Fruit fly (Drosophila melanogaster) whole organism, embryonic: Measurements from ENCODE around the gene Fbw5.

Experiments used
- ATbp ChIP-seq: fragments of 200-800 bp; sonication (Bioruptor generic); optimal IDR thresholded peaks from 2 replicates; lab custom pipeline; 2017; ENCODE audit warnings: missing biosample characterization, mild to moderate bottlenecking, missing genetic modification characterization, missing genetic modification reagents
- Adf1 ChIP-seq: fragments of 200-800 bp; sonication (Bioruptor generic); IDR thresholded peaks from 2 replicates; pipeline ENCODE4 v1.3.6; 2022; ENCODE audit warnings: missing biosample characterization, missing genetic modification characterization
- Atf6 ChIP-seq: fragments of 200-800 bp; sonication (Bioruptor generic); IDR thresholded peaks from 2 replicates; pipeline ENCODE4 v1.3.6; 2022; ENCODE audit warnings: missing biosample characterization, missing genetic modification characterization
- CG10267 ChIP-seq: fragments of 200-800 bp; sonication (Bioruptor generic); optimal IDR thresholded peaks from 2 replicates; lab custom pipeline; 2018; ENCODE audit warnings: missing biosample characterization, mild to moderate bottlenecking, missing genetic modification characterization, moderate library complexity
- CG10431 ChIP-seq: fragments of 200-800 bp; sonication (Bioruptor generic); optimal IDR thresholded peaks from 3 replicates; lab custom pipeline; 2018; ENCODE audit warnings: missing biosample characterization, mild to moderate bottlenecking, missing genetic modification characterization
- CG13894 ChIP-seq: fragments of 200-800 bp; sonication (Bioruptor generic); optimal IDR thresholded peaks from 3 replicates; lab custom pipeline; 2018; ENCODE audit warnings: missing biosample characterization, mild to moderate bottlenecking, missing genetic modification characterization, moderate library complexity
- CG18476 ChIP-seq: fragments of 200-800 bp; sonication (Bioruptor generic); optimal IDR thresholded peaks from 2 replicates; lab custom pipeline; 2016; ENCODE audit warnings: missing biosample characterization, mild to moderate bottlenecking, missing genetic modification characterization
- CG18599 ChIP-seq: fragments of 200-800 bp; sonication (Bioruptor generic); optimal IDR thresholded peaks from 3 replicates; lab custom pipeline; 2017; ENCODE audit warnings: missing biosample characterization, missing genetic modification characterization, mild to moderate bottlenecking, moderate library complexity, missing genetic modification reagents
- CG18764 ChIP-seq: fragments of 200-800 bp; sonication (Bioruptor generic); optimal IDR thresholded peaks from 3 replicates; lab custom pipeline; 2016; ENCODE audit warnings: missing biosample characterization, missing genetic modification characterization
- CG32767 ChIP-seq: fragments of 200-800 bp; sonication (Bioruptor generic); IDR thresholded peaks from 2 replicates; pipeline ENCODE4 v1.3.6; 2022; ENCODE audit warnings: missing biosample characterization, missing genetic modification characterization
- CG32772 ChIP-seq: fragments of 200-800 bp; sonication (Bioruptor generic); IDR thresholded peaks from 2 replicates; pipeline ENCODE4 v1.3.6; 2022; ENCODE audit warnings: missing biosample characterization, missing genetic modification characterization
- CG3281 ChIP-seq: fragments of 200-800 bp; sonication (Bioruptor generic); optimal IDR thresholded peaks from 3 replicates; lab custom pipeline; 2017; ENCODE audit warnings: missing biosample characterization, mild to moderate bottlenecking, missing genetic modification characterization
- CG33557 ChIP-seq: fragments of 200-800 bp; sonication (Bioruptor generic); optimal IDR thresholded peaks from 2 replicates; lab custom pipeline; 2019; ENCODE audit warnings: missing biosample characterization, mild to moderate bottlenecking, missing genetic modification characterization, moderate library complexity
- CG6654 ChIP-seq: fragments of 200-800 bp; sonication (Bioruptor generic); optimal IDR thresholded peaks from 2 replicates; lab custom pipeline; 2017; ENCODE audit warnings: missing biosample characterization, mild to moderate bottlenecking, missing genetic modification characterization
- CG6689 ChIP-seq: fragments of 200-800 bp; sonication (Bioruptor generic); IDR thresholded peaks from 2 replicates; pipeline ENCODE4 v1.3.6; 2022; ENCODE audit warnings: missing biosample characterization, missing genetic modification characterization
- CG7271 ChIP-seq: fragments of 200-800 bp; sonication (Bioruptor generic); optimal IDR thresholded peaks from 2 replicates; lab custom pipeline; 2018; ENCODE audit warnings: missing biosample characterization, mild to moderate bottlenecking, missing genetic modification characterization, moderate library complexity
- CG7963 ChIP-seq: fragments of 200-800 bp; sonication (Bioruptor generic); IDR thresholded peaks from 3 replicates; pipeline ENCODE4 v1.3.6; 2022; ENCODE audit warnings: missing biosample characterization, missing genetic modification characterization; ENCODE audit not compliant: partially characterized antibody
- CoRest ChIP-seq: fragments of 200-800 bp; sonication (Bioruptor generic); optimal IDR thresholded peaks from 3 replicates; lab custom pipeline; 2018; ENCODE audit warnings: missing biosample characterization, mild to moderate bottlenecking, missing genetic modification characterization, moderate library complexity
- Deaf1 ChIP-seq: fragments of 200-800 bp; optimal IDR thresholded peaks from 3 replicates; lab custom pipeline; 2019; ENCODE audit warnings: missing biosample characterization, mild to moderate bottlenecking, missing genetic modification characterization, moderate library complexity
- Doc3 ChIP-seq: fragments of 200-800 bp; sonication (Bioruptor generic); IDR thresholded peaks from 3 replicates; pipeline ENCODE4 v1.3.6; 2022; ENCODE audit warnings: missing biosample characterization, missing genetic modification characterization; ENCODE audit not compliant: partially characterized antibody
- Fer1 ChIP-seq: fragments of 200-800 bp; sonication (Bioruptor generic); optimal IDR thresholded peaks from 2 replicates; lab custom pipeline; 2017; ENCODE audit warnings: missing biosample characterization, mild to moderate bottlenecking, missing genetic modification characterization
- Hmr ChIP-seq: fragments of 200-800 bp; sonication (Bioruptor generic); optimal IDR thresholded peaks from 3 replicates; lab custom pipeline; 2017; ENCODE audit warnings: mild to moderate bottlenecking, missing biosample characterization, missing genetic modification reagents, missing genetic modification characterization
- Kr ChIP-seq: fragments of 200-800 bp; sonication (Bioruptor generic); optimal IDR thresholded peaks from 2 replicates; lab custom pipeline; 2017; ENCODE audit warnings: missing biosample characterization, mild to moderate bottlenecking, missing genetic modification characterization
- Lhr ChIP-seq: fragments of 200-800 bp; sonication (Bioruptor generic); optimal IDR thresholded peaks from 3 replicates; lab custom pipeline; 2017; ENCODE audit warnings: mild to moderate bottlenecking, missing biosample characterization, missing genetic modification reagents, missing genetic modification characterization
- Mes4 ChIP-seq: fragments of 200-800 bp; sonication (Bioruptor generic); optimal IDR thresholded peaks from 2 replicates; lab custom pipeline; 2016; ENCODE audit warnings: missing biosample characterization, missing genetic modification characterization
- Nf-YC ChIP-seq: fragments of 200-800 bp; optimal IDR thresholded peaks from 3 replicates; lab custom pipeline; 2019; ENCODE audit warnings: missing biosample characterization, mild to moderate bottlenecking, missing genetic modification characterization, moderate library complexity
- ap ChIP-seq: fragments of 200-800 bp; sonication (Bioruptor generic); IDR thresholded peaks from 2 replicates; pipeline ENCODE4 v1.3.6; 2022; ENCODE audit warnings: missing biosample characterization, missing genetic modification characterization
- chm ChIP-seq: fragments of 200-800 bp; sonication (Bioruptor generic); IDR thresholded peaks from 2 replicates; pipeline ENCODE4 v1.3.6; 2022; ENCODE audit warnings: missing biosample characterization, missing genetic modification characterization
- gce ChIP-seq: fragments of 200-800 bp; sonication (Bioruptor generic); IDR thresholded peaks from 3 replicates; pipeline ENCODE4 v1.3.6; 2022; ENCODE audit warnings: missing biosample characterization, missing genetic modification characterization
- gcm ChIP-seq: fragments of 200-800 bp; sonication (Bioruptor generic); optimal IDR thresholded peaks from 2 replicates; lab custom pipeline; 2019; ENCODE audit warnings: missing biosample characterization, mild to moderate bottlenecking, missing genetic modification characterization, moderate library complexity
- inv ChIP-seq: fragments of 200-800 bp; sonication (Bioruptor generic); IDR thresholded peaks from 2 replicates; pipeline ENCODE4 v1.3.6; 2022; ENCODE audit warnings: missing biosample characterization, missing genetic modification characterization; ENCODE audit not compliant: partially characterized antibody
- jing ChIP-seq: fragments of 200-800 bp; sonication (Bioruptor generic); optimal IDR thresholded peaks from 2 replicates; lab custom pipeline; 2018; ENCODE audit warnings: missing biosample characterization, mild to moderate bottlenecking, missing genetic modification characterization
- kah ChIP-seq: fragments of 200-800 bp; sonication (Bioruptor generic); optimal IDR thresholded peaks from 2 replicates; lab custom pipeline; 2018; ENCODE audit warnings: missing biosample characterization, mild to moderate bottlenecking, missing genetic modification characterization
- lab ChIP-seq: fragments of 200-800 bp; sonication (Bioruptor generic); optimal IDR thresholded peaks from 3 replicates; lab custom pipeline; 2017; ENCODE audit warnings: missing biosample characterization, missing genetic modification characterization, mild to moderate bottlenecking, moderate library complexity, missing genetic modification reagents
- lbe ChIP-seq: fragments of 200-800 bp; sonication (Bioruptor generic); optimal IDR thresholded peaks from 2 replicates; lab custom pipeline; 2016; ENCODE audit warnings: missing biosample characterization, mild to moderate bottlenecking, missing genetic modification characterization
- nerfin-1 ChIP-seq: fragments of 200-800 bp; sonication (Bioruptor generic); optimal IDR thresholded peaks from 3 replicates; lab custom pipeline; 2019; ENCODE audit warnings: missing biosample characterization, mild to moderate bottlenecking, missing genetic modification characterization, moderate library complexity
- odd ChIP-seq: fragments of 200-800 bp; sonication (Bioruptor generic); optimal IDR thresholded peaks from 2 replicates; lab custom pipeline; 2017; ENCODE audit warnings: missing biosample characterization, mild to moderate bottlenecking, missing genetic modification characterization
- phol ChIP-seq: fragments of 200-800 bp; sonication (Bioruptor generic); optimal IDR thresholded peaks from 3 replicates; lab custom pipeline; 2018; ENCODE audit warnings: missing biosample characterization, mild to moderate bottlenecking, missing genetic modification characterization, moderate library complexity
- prd ChIP-seq, 3 experiments: fragments of >200 bp in 2 of 3; fragments of 200-800 bp in 1 of 3; sonication (Bioruptor generic) in 1 of 3; optimal IDR thresholded peaks in 2 of 3; IDR thresholded peaks in 1 of 3; 2 replicates in 2 of 3; 3 replicates in 1 of 3; pipeline versions ENCODE4 v1.3.6 to Lab custom; 2017 to 2022; ENCODE audit warnings: missing biosample characterization in 1 of 3, missing genetic modification characterization in 1 of 3
- psq ChIP-seq: fragments of 200-800 bp; sonication (Bioruptor generic); optimal IDR thresholded peaks from 2 replicates; lab custom pipeline; 2017; ENCODE audit warnings: missing biosample characterization, missing genetic modification characterization
- run ChIP-seq: fragments of 200-800 bp; sonication (Bioruptor generic); optimal IDR thresholded peaks from 3 replicates; lab custom pipeline; 2018; ENCODE audit warnings: missing biosample characterization, mild to moderate bottlenecking, missing genetic modification characterization
- scrt ChIP-seq: fragments of 200-800 bp; sonication (Bioruptor generic); optimal IDR thresholded peaks from 2 replicates; lab custom pipeline; 2018; ENCODE audit warnings: missing biosample characterization, mild to moderate bottlenecking, missing genetic modification characterization, moderate library complexity
- sima ChIP-seq: fragments of 200-800 bp; sonication (Bioruptor generic); optimal IDR thresholded peaks from 2 replicates; lab custom pipeline; 2016; ENCODE audit warnings: missing biosample characterization, missing genetic modification characterization
- sqz ChIP-seq: fragments of 200-800 bp; sonication (Bioruptor generic); optimal IDR thresholded peaks from 3 replicates; lab custom pipeline; 2018; ENCODE audit warnings: missing biosample characterization, mild to moderate bottlenecking, missing genetic modification characterization
- sug ChIP-seq: fragments of 200-800 bp; optimal IDR thresholded peaks from 2 replicates; lab custom pipeline; 2019; ENCODE audit warnings: missing biosample characterization, mild to moderate bottlenecking, missing genetic modification characterization, moderate library complexity

Fbw5 gene

DNA sequence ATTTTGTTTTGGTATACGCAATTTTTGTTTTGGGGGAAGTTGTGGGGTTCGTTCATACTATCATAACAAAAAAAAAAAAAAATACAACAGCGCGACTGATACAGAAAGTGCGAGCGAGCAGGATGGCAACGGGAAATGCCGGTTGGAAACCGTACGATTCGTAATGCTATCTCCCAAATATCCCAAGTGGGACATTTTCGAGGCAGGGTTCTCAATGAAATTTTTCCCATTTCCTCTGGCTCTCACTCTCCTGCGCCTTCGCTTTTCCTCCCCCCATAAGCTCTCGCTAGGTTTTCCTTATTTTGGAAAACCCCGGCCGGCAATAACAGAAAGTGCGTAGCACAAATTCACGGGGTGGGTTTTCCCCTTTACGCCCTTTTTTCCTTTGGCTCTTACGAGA is 26.5 kb upstream of the Fbw5 start (continued):
- TF ChIP-seq CG7963 (GFP tag; lab: Robert Waterston, UW) = no peak
- peak; percentile 12 for TF ChIP-seq CG33557 (GFP tag; lab: Kevin White, UChicago)
- TF ChIP-seq CG6654 (GFP tag; lab: Kevin White, UChicago) = no peak
- peak; percentile 93 for TF ChIP-seq sqz (GFP tag; lab: Kevin White, UChicago)
- no peak for TF ChIP-seq CoRest (tag; lab: Kevin White, UChicago)
- TF ChIP-seq CG32772 (GFP tag; lab: Robert Waterston, UW) = 0 out of 2 replicates have a peak, but pooled peaks have one; percentile 24
- TF ChIP-seq odd (GFP tag; lab: Kevin White, UChicago) = no peak
- 0 out of 3 replicates have a peak, but pooled peaks have one; percentile 40 for TF ChIP-seq gce (GFP tag; lab: Robert Waterston, UW)
- TF ChIP-seq ap (GFP tag; lab: Robert Waterston, UW) = no peak
- TF ChIP-seq jing (GFP tag; lab: Kevin White, UChicago) = no peak
- TF ChIP-seq inv (GFP tag; lab: Robert Waterston, UW) = no peak
- TF ChIP-seq prd (optimal IDR thresholded peaks at IDR 0.05; lab: Kevin White, UChicago) = no peak
- no peak for TF ChIP-seq prd (GFP tag; IDR thresholded peaks at IDR 0.05; lab: Robert Waterston, UW)
- TF ChIP-seq Kr (GFP tag; lab: Kevin White, UChicago) = no peak
- TF ChIP-seq CG18764 (GFP tag; lab: Kevin White, UChicago) = no peak
- no peak for TF ChIP-seq Mes4 (GFP tag; lab: Kevin White, UChicago)
- TF ChIP-seq nerfin-1 (tag; lab: Kevin White, UChicago) = peak; percentile 39
- TF ChIP-seq kah = no peak
- no peak for TF ChIP-seq run (tag; lab: Kevin White, UChicago)
- peak; percentile 65; the same call in 1 of the 2 replicates for TF ChIP-seq CG32767 (GFP tag; lab: Robert Waterston, UW)
- TF ChIP-seq CG10431 (GFP tag; lab: Kevin White, UChicago) = peak; percentile 34
- no peak for TF ChIP-seq CG3281
- TF ChIP-seq sug (tag; lab: Kevin White, UChicago) = no peak
- no peak for TF ChIP-seq sima
- peak; percentile 98 for TF ChIP-seq CG13894 (tag; lab: Kevin White, UChicago)
- no peak for TF ChIP-seq CG18476 (GFP tag; lab: Kevin White, UChicago)
- TF ChIP-seq CG10267 (tag; lab: Kevin White, UChicago) = no peak
- no peak for TF ChIP-seq Nf-YC (tag; lab: Kevin White, UChicago)
- no peak for TF ChIP-seq Lhr
- TF ChIP-seq lab (GFP tag; lab: Kevin White, UChicago) = peak; percentile 20
- no peak for TF ChIP-seq psq (GFP tag; lab: Kevin White, UChicago)
- TF ChIP-seq Hmr (GFP tag; lab: Kevin White, UChicago) = no peak
- TF ChIP-seq CG6689 (GFP tag; lab: Robert Waterston, UW) = no peak
- TF ChIP-seq Deaf1 (tag; lab: Kevin White, UChicago) = peak; percentile 9
- TF ChIP-seq ATbp = no peak
- TF ChIP-seq lbe (GFP tag; lab: Kevin White, UChicago) = no peak
- TF ChIP-seq CG7271 (tag; lab: Kevin White, UChicago) = peak; percentile 11
- peak; percentile 23 for TF ChIP-seq scrt (GFP tag; lab: Kevin White, UChicago)
- TF ChIP-seq CG18599 = peak; percentile 25
- TF ChIP-seq chm (GFP tag; lab: Robert Waterston, UW) = peak; percentile 57
- no peak for TF ChIP-seq gcm (GFP tag; lab: Kevin White, UChicago)
- TF ChIP-seq Atf6 (GFP tag; lab: Robert Waterston, UW) = 0 out of 2 replicates have a peak, but pooled peaks have one; percentile 14
- TF ChIP-seq Doc3 = no peak
- TF ChIP-seq Fer1 (GFP tag; lab: Kevin White, UChicago) = peak; percentile 42
- TF ChIP-seq phol (tag; lab: Kevin White, UChicago) = peak; percentile 64
- peak; percentile 15; the same call in 1 of the 2 replicates for TF ChIP-seq Adf1 (GFP tag; lab: Robert Waterston, UW)
- TF ChIP-seq, all 482 proteins: peak for 38
